Worm (Caenorhabditis elegans) whole organism, L3 larva: ENCODE measurements around the gene irld-42.

ENCODE experiments used
- R02D3.7 ChIP-seq: fragments of 150-350 bp; optimal IDR thresholded peaks from 2 replicates; lab custom pipeline; 2014; ENCODE audit warnings: missing biosample characterization, missing genetic modification characterization
- ZK546.5 ChIP-seq: sonication (generic microtip); optimal IDR thresholded peaks from 2 replicates; lab custom pipeline; 2017; ENCODE audit warnings: missing biosample characterization, missing genetic modification characterization
- aly-2 ChIP-seq: fragments of 150-350 bp; optimal IDR thresholded peaks from 2 replicates; lab custom pipeline; 2014; ENCODE audit warnings: missing biosample characterization, missing genetic modification characterization
- ama-1 ChIP-seq: fragments of 150-350 bp; optimal IDR thresholded peaks from 2 replicates; lab custom pipeline; 2018
- ceh-82 ChIP-seq: fragments of 150-350 bp; optimal IDR thresholded peaks from 2 replicates; lab custom pipeline; 2014; ENCODE audit warnings: missing biosample characterization, missing genetic modification characterization
- egl-27 ChIP-seq: sonication (generic microtip); optimal IDR thresholded peaks from 4 replicates; lab custom pipeline; 2017; ENCODE audit warnings: missing biosample characterization, missing genetic modification reagents, missing genetic modification characterization
- egl-5 ChIP-seq: fragments of 150-350 bp; optimal IDR thresholded peaks from 2 replicates; lab custom pipeline; 2017; ENCODE audit warnings: missing biosample characterization, missing genetic modification reagents, missing genetic modification characterization, inconsistent platforms
- elt-2 ChIP-seq: sonication (generic microtip); optimal IDR thresholded peaks from 2 replicates; lab custom pipeline; 2016; ENCODE audit warnings: missing genetic modification reagents, mild to moderate bottlenecking, missing genetic modification characterization, missing compliant biosample characterization
- eor-1 ChIP-seq, 2 experiments: fragments of 150-350 bp; optimal IDR thresholded peaks; 2 replicates each; lab custom pipeline; 2014 to 2018; ENCODE audit warnings: missing biosample characterization in 2 of 2, missing genetic modification characterization in 2 of 2
- fkh-10 ChIP-seq: sonication (generic microtip); optimal IDR thresholded peaks from 2 replicates; lab custom pipeline; 2017; ENCODE audit warnings: missing biosample characterization, missing genetic modification reagents, missing genetic modification characterization
- fos-1 ChIP-seq: fragments of 150-350 bp; optimal IDR thresholded peaks from 2 replicates; lab custom pipeline; 2014; ENCODE audit warnings: missing biosample characterization, missing genetic modification characterization
- jun-1 ChIP-seq: fragments of 150-350 bp; optimal IDR thresholded peaks from 2 replicates; lab custom pipeline; 2014; ENCODE audit warnings: missing biosample characterization, missing genetic modification reagents, missing genetic modification characterization
- lin-15B ChIP-seq: fragments of 150-350 bp; optimal IDR thresholded peaks from 2 replicates; lab custom pipeline; 2014; ENCODE audit warnings: missing biosample characterization, missing genetic modification characterization
- lsy-12 ChIP-seq: sonication (generic microtip); optimal IDR thresholded peaks from 2 replicates; lab custom pipeline; 2016; ENCODE audit warnings: mild to moderate bottlenecking, missing genetic modification characterization, missing compliant biosample characterization
- mdl-1 ChIP-seq: fragments of 150-350 bp; optimal IDR thresholded peaks from 2 replicates; lab custom pipeline; 2014; ENCODE audit warnings: missing biosample characterization, missing genetic modification characterization
- nfya-1 ChIP-seq: sonication (generic microtip); optimal IDR thresholded peaks from 2 replicates; lab custom pipeline; 2017; ENCODE audit warnings: missing genetic modification characterization, mild to moderate bottlenecking, missing compliant biosample characterization, antibody characterized with exemption, moderate library complexity; ENCODE audit not compliant: insufficient read depth
- nhr-11 ChIP-seq: fragments of 150-350 bp; optimal IDR thresholded peaks from 2 replicates; lab custom pipeline; 2014; ENCODE audit warnings: missing biosample characterization, missing genetic modification characterization
- nhr-12 ChIP-seq: fragments of 150-350 bp; optimal IDR thresholded peaks from 2 replicates; lab custom pipeline; 2014; ENCODE audit warnings: missing biosample characterization, missing genetic modification characterization
- nhr-23 ChIP-seq: fragments of 150-350 bp; optimal IDR thresholded peaks from 2 replicates; lab custom pipeline; 2014; ENCODE audit warnings: missing biosample characterization, missing genetic modification reagents, missing genetic modification characterization
- nhr-237 ChIP-seq: fragments of 150-350 bp; optimal IDR thresholded peaks from 2 replicates; lab custom pipeline; 2014; ENCODE audit warnings: missing biosample characterization, missing genetic modification characterization
- nhr-28 ChIP-seq: fragments of 150-350 bp; optimal IDR thresholded peaks from 2 replicates; lab custom pipeline; 2014; ENCODE audit warnings: missing biosample characterization, missing genetic modification characterization
- nhr-43 ChIP-seq: sonication (generic microtip); optimal IDR thresholded peaks from 2 replicates; lab custom pipeline; 2016; ENCODE audit warnings: mild to moderate bottlenecking, missing genetic modification characterization, missing compliant biosample characterization; ENCODE audit not compliant: poor library complexity, severe bottlenecking
- nhr-77 ChIP-seq: fragments of 150-350 bp; optimal IDR thresholded peaks from 2 replicates; lab custom pipeline; 2014; ENCODE audit warnings: missing biosample characterization, missing genetic modification characterization
- pha-4 ChIP-seq: fragments of 150-350 bp; optimal IDR thresholded peaks from 2 replicates; lab custom pipeline; 2014; ENCODE audit warnings: missing biosample characterization, missing genetic modification reagents, missing genetic modification characterization
- sea-2 ChIP-seq: fragments of 150-350 bp; sonication (generic microtip); optimal IDR thresholded peaks from 4 replicates; lab custom pipeline; 2014; ENCODE audit warnings: missing biosample characterization, missing genetic modification reagents, missing genetic modification characterization
- snpc-4 ChIP-seq: fragments of 150-350 bp; optimal IDR thresholded peaks from 2 replicates; lab custom pipeline; 2014; ENCODE audit warnings: missing biosample characterization, missing genetic modification characterization
- tbx-2 ChIP-seq: sonication (generic microtip); optimal IDR thresholded peaks from 2 replicates; lab custom pipeline; 2016; ENCODE audit warnings: mild to moderate bottlenecking, missing genetic modification characterization, missing compliant biosample characterization
- unc-39 ChIP-seq: sonication (generic microtip); optimal IDR thresholded peaks from 4 replicates; lab custom pipeline; 2017; ENCODE audit warnings: missing biosample characterization, missing genetic modification characterization
- unc-62 ChIP-seq: fragments of 150-350 bp; sonication (generic microtip); optimal IDR thresholded peaks from 4 replicates; lab custom pipeline; 2014; ENCODE audit warnings: missing biosample characterization, missing genetic modification reagents, missing genetic modification characterization
- zag-1 ChIP-seq: fragments of 150-350 bp; optimal IDR thresholded peaks from 2 replicates; lab custom pipeline; 2014; ENCODE audit warnings: missing biosample characterization, missing genetic modification characterization
- ztf-11 ChIP-seq: fragments of 150-350 bp; optimal IDR thresholded peaks from 2 replicates; lab custom pipeline; 2014; ENCODE audit warnings: missing biosample characterization, missing genetic modification characterization
- ztf-4 ChIP-seq: fragments of 150-350 bp; optimal IDR thresholded peaks from 2 replicates; lab custom pipeline; 2014; ENCODE audit warnings: missing biosample characterization, missing genetic modification characterization

irld-42 gene

DNA sequence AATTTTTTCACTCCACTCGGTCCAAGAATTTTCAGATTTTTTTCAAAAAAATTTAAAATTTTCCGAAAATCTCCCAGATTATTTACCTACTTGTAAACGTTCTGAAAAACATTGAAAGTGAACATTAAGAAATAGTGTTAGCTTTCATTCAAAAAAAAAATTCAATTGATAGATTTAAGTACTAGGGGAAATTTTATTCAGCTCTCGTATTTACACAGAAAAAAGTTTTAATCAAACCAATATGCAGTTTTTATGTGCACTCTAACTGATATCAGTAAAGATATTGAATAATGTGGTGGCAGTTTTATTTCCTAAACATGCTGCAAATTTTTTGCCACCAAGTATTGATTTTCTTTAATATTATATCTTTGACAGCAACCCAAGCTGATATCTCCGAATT, at the start of gene irld-42:
Gene irld-42 (plus strand): TSS at position 301 of the 400 bp plus-strand sequence.
- TF ChIP-seq unc-39 (tag; lab: Kevin White, UChicago), result no peak
- TF ChIP-seq snpc-4 (tag; lab: Kevin White, UChicago), result no peak
- no peak for TF ChIP-seq fos-1
- TF ChIP-seq ztf-11, result no peak
- TF ChIP-seq nhr-43 (tag; lab: Kevin White, UChicago), result no peak
- TF ChIP-seq jun-1, result no peak
- no peak for TF ChIP-seq unc-62 (GFP tag; lab: Kevin White, UChicago)
- TF ChIP-seq nhr-28 (tag; lab: Kevin White, UChicago), result no peak
- no peak for TF ChIP-seq lsy-12 (tag; lab: Kevin White, UChicago)
- no peak for TF ChIP-seq mdl-1 (tag; lab: Kevin White, UChicago)
- TF ChIP-seq fkh-10 (GFP tag; lab: Kevin White, UChicago), result no peak
- TF ChIP-seq nhr-11 (tag; lab: Kevin White, UChicago), result no peak
- no peak for TF ChIP-seq lin-15B (tag; lab: Kevin White, UChicago)
- TF ChIP-seq tbx-2 (tag; lab: Kevin White, UChicago), result no peak
- TF ChIP-seq ztf-4 (tag; lab: Kevin White, UChicago), result no peak
- no peak for TF ChIP-seq ama-1 (lab: Kevin White, UChicago)
- TF ChIP-seq aly-2 (tag; lab: Kevin White, UChicago), result no peak
- no peak for TF ChIP-seq ZK546.5 (tag; lab: Kevin White, UChicago)
- TF ChIP-seq, all 47 proteins: peak for 0

DNA sequence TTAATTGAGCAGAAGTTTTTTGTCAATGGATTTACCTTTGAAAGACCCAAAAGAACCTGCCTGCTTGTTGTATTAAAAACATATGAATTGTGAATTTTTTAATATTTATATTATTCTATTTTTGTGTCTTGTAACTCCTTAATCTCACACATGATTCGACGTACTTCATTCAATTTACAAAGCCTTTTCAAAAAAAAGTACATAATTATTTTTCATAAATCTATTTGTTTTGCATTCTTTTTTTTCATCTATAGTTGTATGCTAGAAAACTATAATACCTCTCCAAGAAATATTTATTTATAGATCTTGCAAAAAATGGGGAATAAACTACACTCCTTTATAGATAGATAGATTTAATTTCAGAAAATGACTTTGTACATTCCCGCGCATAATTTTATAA, 49.6 kb upstream of the irld-42 start, which contains the start of gene nhr-179:
Gene nhr-179 (minus strand): TSS at position 101 of the 400 bp plus-strand sequence.
- TF ChIP-seq jun-1 (no peak), ZK546.5 (tag; lab: Kevin White, UChicago) (peak; percentile 67)
- TF ChIP-seq, all 47 proteins: peak for 1

DNA sequence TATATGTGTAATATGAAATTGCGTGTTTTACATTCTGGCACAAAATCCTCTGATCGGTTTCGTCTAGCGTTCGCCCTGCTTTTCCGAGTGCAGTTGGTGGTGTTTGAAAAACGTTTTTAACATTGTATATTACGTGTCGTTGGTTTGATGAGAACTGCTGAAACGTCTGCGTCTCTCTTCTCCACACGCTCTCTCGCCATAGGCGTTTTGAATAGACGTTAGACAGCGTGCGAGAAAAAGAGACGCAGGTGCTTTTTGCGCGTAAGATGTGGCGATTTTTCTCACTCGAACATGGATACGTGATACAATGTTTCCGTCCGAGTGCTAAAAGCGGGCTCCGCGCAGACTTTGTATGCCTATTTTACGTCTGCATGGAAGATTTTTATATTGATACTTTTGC, 47.8 kb upstream of the irld-42 start:
- TF ChIP-seq ceh-82 (tag; lab: Kevin White, UChicago) (no peak), lsy-12 (tag; lab: Kevin White, UChicago) (no peak), snpc-4 (tag; lab: Kevin White, UChicago) (no peak), zag-1 (tag; lab: Kevin White, UChicago) (no peak), nhr-237 (no peak), eor-1 (tag; optimal IDR thresholded peaks at IDR 0.05; lab: Kevin White, UChicago) (no peak), nfya-1 (tag; lab: Kevin White, UChicago) (no peak), nhr-11 (tag; lab: Kevin White, UChicago) (no peak), mdl-1 (tag; lab: Kevin White, UChicago) (no peak), R02D3.7 (no peak), nhr-23 (no peak), nhr-12 (tag; lab: Kevin White, UChicago) (no peak), nhr-77 (tag; lab: Kevin White, UChicago) (no peak), ztf-4 (tag; lab: Kevin White, UChicago) (no peak), aly-2 (tag; lab: Kevin White, UChicago) (no peak), lin-15B (tag; lab: Kevin White, UChicago) (no peak), fkh-10 (GFP tag; lab: Kevin White, UChicago) (no peak), egl-5 (tag; lab: Kevin White, UChicago) (no peak), unc-39 (tag; lab: Kevin White, UChicago) (no peak), egl-27 (tag; lab: Kevin White, UChicago) (no peak)

DNA sequence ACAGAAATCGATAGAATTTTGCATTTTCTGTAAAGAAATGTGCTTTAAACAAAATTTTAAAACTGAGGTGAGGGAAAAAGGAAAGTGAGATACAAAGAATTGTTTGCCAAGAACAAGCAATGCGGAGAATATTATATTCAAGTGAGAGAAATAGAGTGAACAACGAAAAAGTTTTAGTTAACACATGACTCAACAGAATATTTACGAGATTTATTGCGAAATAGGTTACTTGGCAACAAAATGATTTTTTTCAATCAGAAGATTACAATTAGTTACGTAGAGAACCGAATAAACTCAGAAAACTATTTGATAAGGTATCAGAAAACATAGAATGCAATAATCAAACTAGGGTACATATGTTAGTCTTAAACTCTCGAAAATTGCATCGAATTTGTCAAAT, 46.8 kb upstream of the irld-42 start, which contains the start of gene nhr-117:
Gene nhr-117 (minus strand): TSS at position 27 of the 400 bp plus-strand sequence.
- TF ChIP-seq pha-4 (tag; lab: Kevin White, UChicago), result peak; percentile 82
- TF ChIP-seq nfya-1 (tag; lab: Kevin White, UChicago), result no peak
- TF ChIP-seq ZK546.5 (tag; lab: Kevin White, UChicago), result peak; percentile 2
- TF ChIP-seq ama-1 (lab: Kevin White, UChicago), result no peak
- peak; percentile 43 for TF ChIP-seq elt-2 (tag; lab: Kevin White, UChicago)
- TF ChIP-seq sea-2 (GFP tag; lab: Kevin White, UChicago), result no peak

DNA sequence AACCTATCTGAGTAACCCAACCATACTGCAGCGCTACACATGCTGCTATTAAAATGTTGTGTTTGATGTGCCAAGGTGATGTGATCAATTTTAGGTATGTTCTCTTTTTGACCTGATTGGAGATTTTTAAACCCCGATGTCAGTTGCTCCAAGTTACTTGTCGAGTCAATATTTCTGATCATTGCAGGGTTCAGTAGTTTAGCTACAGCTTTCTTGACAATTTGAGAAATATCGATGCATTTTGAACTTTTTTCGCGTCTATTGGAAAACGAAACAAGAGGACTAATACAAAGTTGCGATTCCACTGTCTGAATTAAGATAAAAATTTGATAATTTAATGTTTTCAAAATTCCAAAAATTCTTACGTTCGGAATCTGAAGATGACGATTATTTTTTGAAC, 44.9 kb upstream of the irld-42 start:
- TF ChIP-seq ZK546.5 (tag; lab: Kevin White, UChicago) (peak; percentile 31), egl-27 (tag; lab: Kevin White, UChicago) (no peak)
